Worm (Caenorhabditis elegans): ENCODE results near the gene R186.3.

DNA sequence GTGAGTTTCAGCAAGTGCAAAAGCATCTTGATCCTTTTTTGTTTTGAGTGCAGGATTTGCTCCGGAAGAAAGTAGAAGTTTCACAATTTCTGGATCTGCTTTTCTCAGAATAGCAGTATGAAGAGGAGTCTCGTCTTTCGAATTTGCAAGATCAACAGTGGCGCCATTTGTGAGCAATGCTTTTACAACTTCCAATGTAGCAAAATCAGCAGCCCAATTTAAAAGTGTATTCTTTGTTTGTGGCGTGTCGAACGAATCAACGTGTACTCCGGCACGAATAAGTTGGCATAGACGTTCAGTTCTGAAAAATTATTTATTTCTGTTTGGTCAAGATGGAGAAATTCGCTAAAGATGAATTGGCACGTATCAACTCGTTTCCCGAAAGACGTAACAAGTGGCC is 17.4 kb downstream of the R186.3 start, which contains the start of gene T16G1.13:
- TF ChIP-seq ama-1 (optimal IDR thresholded peaks at IDR 0.05): no peak
- no peak for TF ChIP-seq tbx-11 (GFP tag; IDR thresholded peaks at IDR 0.05)
- no peak for TF ChIP-seq hmbx-1 (tag; optimal IDR thresholded peaks at IDR 0.05)
- no peak for TF ChIP-seq tbx-37 (GFP tag; conservative IDR thresholded peaks at IDR 0.05)
- TF ChIP-seq hmg-4 (GFP tag; optimal IDR thresholded peaks at IDR 0.05): no peak
- no peak for TF ChIP-seq hnd-1 (tag; optimal IDR thresholded peaks at IDR 0.05)

Data from whole organism, early embryonic.